Worm (Caenorhabditis elegans) whole organism, L4 larva: ENCODE data around the gene C39B10.5.

Source experiments
- D1046.2 ChIP-seq: fragments of 200-800 bp; sonication (Bioruptor generic); IDR thresholded peaks from 2 replicates; pipeline ENCODE4 v1.3.6; 2022; ENCODE audit warnings: missing genetic modification characterization, missing compliant biosample characterization
- F26F4.8 ChIP-seq: fragments of 200-800 bp; sonication (Bioruptor generic); conservative IDR thresholded peaks from 2 replicates; pipeline ENCODE4 v1.3.6; 2022; ENCODE audit warnings: missing genetic modification characterization, missing compliant biosample characterization
- T26A8.4 ChIP-seq: fragments of 200-800 bp; sonication (Bioruptor generic); IDR thresholded peaks from 2 replicates; pipeline ENCODE4 v1.3.6; 2022; ENCODE audit warnings: missing genetic modification characterization, missing compliant biosample characterization
- Y48G9A.11 ChIP-seq: fragments of 200-800 bp; sonication (Bioruptor generic); IDR thresholded peaks from 2 replicates; pipeline ENCODE4 v1.3.6; 2022; ENCODE audit warnings: missing genetic modification reagents, missing genetic modification characterization, missing compliant biosample characterization
- Y5F2A.4 ChIP-seq: fragments of 200-800 bp; sonication (Bioruptor generic); optimal IDR thresholded peaks from 2 replicates; lab custom pipeline; 2018; ENCODE audit warnings: mild to moderate bottlenecking, missing genetic modification characterization, missing compliant biosample characterization
- ceh-20 ChIP-seq: fragments of 200-800 bp; sonication (Bioruptor generic); IDR thresholded peaks from 2 replicates; pipeline ENCODE4 v1.3.6; 2022; ENCODE audit warnings: missing genetic modification reagents, missing genetic modification characterization, missing compliant biosample characterization
- ceh-82 ChIP-seq: sonication (generic microtip); optimal IDR thresholded peaks from 2 replicates; lab custom pipeline; 2017; ENCODE audit warnings: missing biosample characterization, missing genetic modification characterization
- daf-12 ChIP-seq: fragments of 150-350 bp; optimal IDR thresholded peaks from 2 replicates; lab custom pipeline; 2014; ENCODE audit warnings: missing biosample characterization, missing genetic modification reagents, missing genetic modification characterization
- daf-16 ChIP-seq, 3 experiments: sonication (generic microtip); optimal IDR thresholded peaks; 2 replicates each; lab custom pipeline; 2016 to 2017; ENCODE audit warnings: missing genetic modification characterization in 3 of 3, missing genetic modification reagents in 3 of 3, mild to moderate bottlenecking in 2 of 3, missing compliant biosample characterization in 2 of 3, missing biosample characterization in 1 of 3, moderate library complexity in 1 of 3
- daf-19 ChIP-seq: fragments of 200-800 bp; sonication (Bioruptor generic); conservative IDR thresholded peaks from 2 replicates; pipeline ENCODE4 v1.3.6; 2022; ENCODE audit warnings: missing genetic modification characterization, missing compliant biosample characterization
- dve-1 ChIP-seq: sonication (generic microtip); optimal IDR thresholded peaks from 2 replicates; lab custom pipeline; 2017; ENCODE audit warnings: antibody characterized with exemption, mild to moderate bottlenecking, missing genetic modification characterization, missing compliant biosample characterization; ENCODE audit not compliant: insufficient read depth
- fkh-10 ChIP-seq: fragments of 150-350 bp; optimal IDR thresholded peaks from 2 replicates; lab custom pipeline; 2014; ENCODE audit warnings: missing biosample characterization, missing genetic modification reagents, missing genetic modification characterization
- hlh-11 ChIP-seq: fragments of 200-800 bp; sonication (Bioruptor generic); optimal IDR thresholded peaks from 2 replicates; lab custom pipeline; 2018; ENCODE audit warnings: mild to moderate bottlenecking, missing genetic modification characterization, missing compliant biosample characterization
- lin-1 ChIP-seq: fragments of 200-800 bp; sonication (Bioruptor generic); IDR thresholded peaks from 2 replicates; pipeline ENCODE4 v1.3.6; 2022; ENCODE audit warnings: missing genetic modification reagents, missing genetic modification characterization, missing compliant biosample characterization
- lin-29 ChIP-seq: fragments of 200-800 bp; sonication (Bioruptor generic); IDR thresholded peaks from 2 replicates; pipeline ENCODE4 v1.3.6; 2022; ENCODE audit warnings: missing genetic modification reagents, missing genetic modification characterization, missing compliant biosample characterization
- lin-38 ChIP-seq: fragments of 200-800 bp; sonication (Bioruptor generic); IDR thresholded peaks from 2 replicates; pipeline ENCODE4 v1.3.6; 2022; ENCODE audit warnings: missing genetic modification reagents, missing genetic modification characterization, missing compliant biosample characterization
- madf-5 ChIP-seq, 2 experiments: fragments of 200-800 bp; sonication (Bioruptor generic); IDR thresholded peaks; 2 replicates each; pipeline ENCODE4 v1.3.6; 2022; ENCODE audit warnings: missing compliant biosample characterization in 2 of 2, missing genetic modification characterization in 2 of 2
- mep-1 ChIP-seq: fragments of 150-350 bp; sonication (generic microtip); optimal IDR thresholded peaks from 3 replicates; lab custom pipeline; 2014; ENCODE audit warnings: missing biosample characterization, missing genetic modification characterization
- mes-2 ChIP-seq: sonication (generic microtip); optimal IDR thresholded peaks from 2 replicates; lab custom pipeline; 2016; ENCODE audit warnings: missing genotype, mild to moderate bottlenecking, missing genetic modification characterization, missing compliant biosample characterization; ENCODE audit not compliant: poor library complexity, severe bottlenecking
- mxl-3 ChIP-seq: fragments of 200-800 bp; sonication (Bioruptor generic); optimal IDR thresholded peaks from 2 replicates; lab custom pipeline; 2018; ENCODE audit warnings: mild to moderate bottlenecking, missing genetic modification characterization, missing compliant biosample characterization
- nhr-11 ChIP-seq: fragments of 150-350 bp; optimal IDR thresholded peaks from 2 replicates; lab custom pipeline; 2014; ENCODE audit warnings: missing biosample characterization, missing genetic modification characterization
- nhr-28 ChIP-seq: fragments of 150-350 bp; optimal IDR thresholded peaks from 2 replicates; lab custom pipeline; 2014; ENCODE audit warnings: missing biosample characterization, missing genetic modification characterization
- nhr-41 ChIP-seq: fragments of 200-800 bp; sonication (Bioruptor generic); IDR thresholded peaks from 2 replicates; pipeline ENCODE4 v1.3.6; 2022; ENCODE audit warnings: missing genetic modification reagents, missing genetic modification characterization, missing compliant biosample characterization
- nhr-6 ChIP-seq: fragments of 150-350 bp; optimal IDR thresholded peaks from 2 replicates; lab custom pipeline; 2014; ENCODE audit warnings: missing biosample characterization, missing genetic modification characterization
- nhr-77 ChIP-seq: fragments of 150-350 bp; optimal IDR thresholded peaks from 2 replicates; lab custom pipeline; 2014; ENCODE audit warnings: missing biosample characterization, missing genetic modification characterization
- pqm-1 ChIP-seq: sonication (generic microtip); optimal IDR thresholded peaks from 2 replicates; lab custom pipeline; 2017; ENCODE audit warnings: missing biosample characterization, missing genetic modification characterization
- sdz-12 ChIP-seq: fragments of 200-800 bp; sonication (Bioruptor generic); optimal IDR thresholded peaks from 2 replicates; lab custom pipeline; 2018; ENCODE audit warnings: mild to moderate bottlenecking, missing genetic modification characterization, missing compliant biosample characterization
- spr-1 ChIP-seq: sonication (generic microtip); optimal IDR thresholded peaks from 2 replicates; lab custom pipeline; 2016; ENCODE audit warnings: mild to moderate bottlenecking, missing genetic modification characterization, missing compliant biosample characterization
- tra-1 ChIP-seq: fragments of 200-800 bp; sonication (Bioruptor generic); IDR thresholded peaks from 2 replicates; pipeline ENCODE4 v1.3.6; 2022; ENCODE audit warnings: missing genetic modification reagents, missing genetic modification characterization, missing compliant biosample characterization
- unc-39 ChIP-seq: sonication (generic microtip); optimal IDR thresholded peaks from 2 replicates; lab custom pipeline; 2017; ENCODE audit warnings: missing biosample characterization, missing genetic modification characterization
- unc-62 ChIP-seq, 3 experiments: fragments of 150-350 bp in 1 of 3; sonication (generic microtip); optimal IDR thresholded peaks in 2 of 3; peaks in 1 of 3; 1 replicate in 1 of 3; 2 replicates in 2 of 3; lab custom pipeline; 2014 to 2017; ENCODE audit warnings: missing biosample characterization in 3 of 3, missing genetic modification characterization in 3 of 3, missing genetic modification reagents in 3 of 3, missing genotype in 1 of 3
- vab-7 ChIP-seq: fragments of 200-800 bp; sonication (Bioruptor generic); IDR thresholded peaks from 2 replicates; pipeline ENCODE4 v1.3.6; 2022; ENCODE audit warnings: missing genetic modification reagents, missing genetic modification characterization, missing compliant biosample characterization
- zag-1 ChIP-seq: fragments of 150-350 bp; optimal IDR thresholded peaks from 2 replicates; lab custom pipeline; 2014; ENCODE audit warnings: missing biosample characterization, missing genetic modification characterization
- zfp-3 ChIP-seq: fragments of 200-800 bp; sonication (Bioruptor generic); conservative IDR thresholded peaks from 2 replicates; pipeline ENCODE4 v1.3.6; 2022; ENCODE audit warnings: missing genetic modification reagents, missing genetic modification characterization, missing compliant biosample characterization
- zip-11 ChIP-seq: fragments of 200-800 bp; sonication (Bioruptor generic); IDR thresholded peaks from 2 replicates; pipeline ENCODE4 v1.3.6; 2022; ENCODE audit warnings: missing genetic modification characterization, missing compliant biosample characterization

C39B10.5 gene

DNA sequence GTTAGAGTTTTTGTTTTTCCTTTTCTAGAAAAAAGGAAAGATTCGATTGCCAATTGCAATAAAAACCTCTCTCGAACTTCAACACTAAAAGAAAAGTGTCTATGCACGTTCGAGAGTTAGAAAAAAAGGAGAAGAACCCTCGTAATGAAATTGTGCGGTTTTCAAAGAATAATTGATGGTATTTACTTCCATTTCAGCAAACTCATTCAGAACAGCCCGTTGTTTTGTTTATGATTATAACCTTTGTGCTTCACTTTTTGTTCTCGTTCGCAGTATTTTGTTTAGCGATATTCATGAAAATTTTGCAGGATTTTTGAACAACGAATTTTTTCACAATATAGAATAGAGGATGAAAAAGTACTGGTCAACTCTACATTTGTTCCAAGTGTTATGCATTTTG, 6.8 kb downstream of the C39B10.5 start, which contains the start of gene lgc-41:
lgc-41 (plus strand) TSS at position 301 of the 400 bp plus-strand sequence.
- TF ChIP-seq mes-2 (tag; lab: Kevin White, UChicago), result no peak
- no peak for TF ChIP-seq daf-12 (tag; lab: Kevin White, UChicago)
- TF ChIP-seq, all 104 proteins: peak for 0

DNA sequence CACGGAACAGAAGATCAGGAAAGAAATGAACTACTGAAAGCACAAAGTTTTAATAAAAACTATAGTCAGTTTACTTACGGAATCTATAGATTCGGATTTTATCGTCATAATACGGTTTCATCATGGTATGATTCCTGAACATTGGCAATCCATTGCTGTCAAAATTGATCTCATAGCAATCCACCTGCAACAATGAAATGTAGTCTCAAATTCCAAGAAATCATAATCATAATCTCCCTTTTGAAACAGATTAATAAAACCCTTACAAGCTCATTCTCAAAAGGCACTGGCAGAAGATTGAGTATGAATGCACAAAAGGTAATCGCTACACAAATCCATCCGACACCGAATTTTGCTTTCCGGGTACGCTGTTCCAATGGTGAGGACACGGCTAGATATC, 15.2 kb downstream of the C39B10.5 start:
- TF ChIP-seq T26A8.4 (GFP tag; lab: Robert Waterston, UW), result no peak
- peak in 1 of 2 experiments; percentile 10 for TF ChIP-seq unc-62 (GFP tag; optimal IDR thresholded peaks at IDR 0.05 in 1 of 2; lab: Kevin White, UChicago)
- TF ChIP-seq unc-62 (tag; optimal IDR thresholded peaks at IDR 0.05; lab: Kevin White, UChicago), result no peak
- TF ChIP-seq, all 104 proteins: peak for 1

DNA sequence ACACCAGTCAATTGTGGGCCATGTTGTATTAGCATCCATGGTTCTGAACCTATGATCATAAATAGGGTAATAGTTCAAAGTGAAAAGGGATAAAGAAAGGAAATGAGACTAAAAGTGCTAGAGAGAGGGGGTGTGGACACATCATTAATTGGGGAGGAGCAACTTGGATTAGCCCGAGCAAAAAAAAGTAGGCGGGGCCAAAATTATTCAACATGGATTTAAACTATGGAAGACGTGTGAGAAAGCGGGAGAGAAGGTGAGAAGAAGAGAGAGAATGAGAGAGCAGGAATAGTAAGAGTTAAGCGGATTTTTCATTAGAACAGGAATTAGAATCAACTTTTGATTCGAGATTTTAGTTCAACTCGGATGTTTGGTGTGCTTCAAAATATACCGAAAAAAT, 16.4 kb downstream of the C39B10.5 start, which contains the start of gene C39B10.1:
C39B10.1 (minus strand) TSS at position 101 of the 400 bp plus-strand sequence.
- TF ChIP-seq vab-7, result no peak
- no peak for TF ChIP-seq tra-1 (GFP tag; lab: Robert Waterston, UW)
- TF ChIP-seq Y5F2A.4 (GFP tag; lab: Kevin White, UChicago), result no peak
- peak in 1 of 2 experiments; percentile 60 for TF ChIP-seq unc-62 (GFP tag; optimal IDR thresholded peaks at IDR 0.05 in 1 of 2; lab: Kevin White, UChicago)
- no peak for TF ChIP-seq unc-62 (tag; optimal IDR thresholded peaks at IDR 0.05; lab: Kevin White, UChicago)

DNA sequence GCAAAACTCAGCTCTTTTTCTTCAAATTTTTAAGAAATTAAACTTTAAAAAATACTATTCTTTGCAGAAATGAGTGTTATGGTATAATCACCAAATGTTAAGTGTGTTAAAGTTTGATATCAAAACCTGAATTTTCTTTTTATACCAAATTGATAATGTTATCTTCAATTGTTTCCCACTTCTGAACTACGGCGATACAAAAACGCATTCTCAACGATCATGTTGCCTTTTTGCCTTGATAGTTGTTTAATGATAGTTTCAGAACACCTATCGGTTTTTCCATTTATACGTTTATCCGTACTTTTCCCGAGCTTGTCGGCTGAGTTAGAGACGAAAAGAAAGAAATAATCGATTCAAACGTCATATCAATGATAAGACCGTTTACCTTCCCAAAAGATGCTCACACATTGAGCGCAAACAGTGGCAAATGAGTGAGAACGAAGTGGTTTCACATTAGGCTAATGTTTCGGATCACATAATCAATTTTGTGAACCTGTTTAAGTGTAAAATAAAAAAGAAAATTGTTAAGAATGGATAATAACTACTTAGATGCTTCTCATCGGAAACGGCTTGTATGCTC, 27.9 kb downstream of the C39B10.5 start, which contains the start of gene elt-4:
elt-4 (plus strand) TSS at position 530 of the 580 bp plus-strand sequence.
- peak; percentile 55 for TF ChIP-seq dve-1
- peak; percentile 78 for TF ChIP-seq pqm-1 (tag; lab: Kevin White, UChicago)
- peak in 1 of 2 experiments; percentile 3 for TF ChIP-seq daf-16 (GFP tag; optimal IDR thresholded peaks at IDR 0.05; lab: Kevin White, UChicago)
- peak; percentile 49 for TF ChIP-seq daf-16 (tag; optimal IDR thresholded peaks at IDR 0.05; lab: Kevin White, UChicago)
- TF ChIP-seq T26A8.4 (GFP tag; lab: Robert Waterston, UW), result no peak
- TF ChIP-seq, all 104 proteins: peak for 3

DNA sequence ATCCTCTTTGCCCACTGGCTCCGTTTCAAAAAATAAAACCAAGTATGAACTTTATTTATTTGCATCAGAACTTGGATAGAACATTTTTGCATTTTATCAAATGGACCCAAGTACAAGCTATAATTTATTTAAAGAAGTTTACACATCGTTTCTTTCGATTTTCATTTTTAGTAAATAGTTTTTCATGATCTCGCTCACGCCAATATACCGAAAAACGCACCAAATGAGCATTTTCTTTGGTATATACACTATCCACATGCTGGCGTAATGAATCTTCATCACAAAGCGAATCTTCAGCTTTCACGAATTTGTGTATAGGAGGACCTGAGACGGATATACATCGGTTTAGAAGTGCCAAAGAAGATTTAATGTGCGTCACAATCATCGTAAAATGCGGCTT, 29.4 kb downstream of the C39B10.5 start, which contains the start of gene C39B10.7:
C39B10.7 (plus strand) TSS at position 301 of the 400 bp plus-strand sequence.
- TF ChIP-seq lin-1 (GFP tag; lab: Robert Waterston, UW), result no peak
- TF ChIP-seq nhr-28 (tag; lab: Kevin White, UChicago), result no peak
- TF ChIP-seq daf-19, result no peak
- TF ChIP-seq nhr-6 (tag; lab: Kevin White, UChicago), result no peak
- TF ChIP-seq spr-1 (tag; lab: Kevin White, UChicago), result no peak
- no peak for TF ChIP-seq nhr-77
- no peak for TF ChIP-seq madf-5 (GFP tag; IDR thresholded peaks at IDR 0.05; lab: Robert Waterston, UW)
- TF ChIP-seq ceh-20 (GFP tag; lab: Robert Waterston, UW), result no peak
- TF ChIP-seq D1046.2 (GFP tag; lab: Robert Waterston, UW), result no peak
- no peak for TF ChIP-seq nhr-41

DNA sequence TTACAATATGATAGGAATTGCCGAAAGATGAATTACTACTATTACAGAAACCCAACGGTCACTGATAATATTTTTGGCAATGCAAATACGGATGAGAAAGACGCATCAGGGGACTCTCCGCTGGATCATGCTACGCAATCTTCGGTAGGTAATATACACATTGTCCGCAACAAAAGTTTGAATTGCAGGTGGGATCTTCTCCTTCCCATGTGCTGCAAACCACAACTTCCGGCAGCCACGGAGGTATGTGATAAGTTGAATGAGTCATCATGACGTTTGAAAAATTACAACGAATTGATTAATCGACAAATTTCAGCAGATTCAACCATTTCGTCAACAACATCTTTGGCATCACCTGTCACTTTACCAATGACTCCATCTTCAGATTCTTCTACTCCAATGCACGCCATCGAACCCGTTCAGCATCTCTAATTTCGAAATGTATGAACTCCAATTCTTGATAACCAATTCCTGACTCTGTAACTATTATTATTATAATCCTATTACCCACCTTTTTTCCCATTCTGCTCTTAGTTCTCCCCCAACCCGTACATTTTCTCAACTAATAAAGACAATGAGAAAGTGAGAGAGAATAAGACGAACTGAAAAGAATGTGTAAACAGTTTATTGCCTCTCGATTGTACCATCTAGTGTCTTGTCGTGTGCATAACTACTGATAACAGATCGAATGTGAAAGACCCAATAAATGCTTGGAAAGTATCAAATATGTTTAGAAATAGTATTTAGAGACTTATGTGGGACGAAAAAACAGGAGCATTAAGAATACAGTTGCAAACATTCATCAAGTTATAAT, 30.2 kb downstream of the C39B10.5 start:
- no peak for TF ChIP-seq nhr-11
- no peak for TF ChIP-seq zip-11 (GFP tag; lab: Robert Waterston, UW)
- no peak for TF ChIP-seq unc-39 (tag; lab: Kevin White, UChicago)
- TF ChIP-seq mes-2 (tag; lab: Kevin White, UChicago), result no peak
- TF ChIP-seq F26F4.8 (GFP tag; lab: Robert Waterston, UW), result no peak
- TF ChIP-seq lin-38 (GFP tag; lab: Robert Waterston, UW), result no peak
- peak; percentile 96 for TF ChIP-seq pqm-1 (tag; lab: Kevin White, UChicago)
- no peak for TF ChIP-seq sdz-12
- no peak for TF ChIP-seq nhr-6 (tag; lab: Kevin White, UChicago)
- no peak for TF ChIP-seq Y5F2A.4 (GFP tag; lab: Kevin White, UChicago)
- TF ChIP-seq lin-1 (GFP tag; lab: Robert Waterston, UW), result peak; percentile 56; the same call in 1 of the 2 replicates
- TF ChIP-seq zfp-3 (GFP tag; lab: Robert Waterston, UW), result no peak
- TF ChIP-seq lin-29 (GFP tag; lab: Robert Waterston, UW), result no peak
- TF ChIP-seq nhr-28 (tag; lab: Kevin White, UChicago), result peak; percentile 84
- TF ChIP-seq hlh-11 (tag; lab: Kevin White, UChicago), result peak; percentile 79
- TF ChIP-seq daf-19, result no peak
- TF ChIP-seq mxl-3, result no peak
- TF ChIP-seq zag-1 (tag; lab: Kevin White, UChicago), result no peak
- TF ChIP-seq fkh-10 (GFP tag; lab: Kevin White, UChicago), result no peak
- peak; percentile 29 for TF ChIP-seq mep-1 (tag; lab: Kevin White, UChicago)
- no peak for TF ChIP-seq spr-1 (tag; lab: Kevin White, UChicago)
- TF ChIP-seq Y48G9A.11, result no peak
- peak in 1 of 2 experiments; percentile 98 for TF ChIP-seq unc-62 (GFP tag; optimal IDR thresholded peaks at IDR 0.05 in 1 of 2; lab: Kevin White, UChicago)
- TF ChIP-seq unc-62 (tag; optimal IDR thresholded peaks at IDR 0.05; lab: Kevin White, UChicago), result no peak
- no peak for TF ChIP-seq ceh-82 (tag; lab: Kevin White, UChicago)
